Fruit fly (Drosophila melanogaster) S2 (cell line): ENCODE data around the gene Cyp4ae1.

Source experiments
- CG8478 ChIP-seq: fragments of >200 bp; optimal IDR thresholded peaks from 2 replicates; lab custom pipeline; 2018
- CTCF ChIP-seq, 2 experiments: fragments of >200 bp; optimal IDR thresholded peaks; 2 replicates each; lab custom pipeline; 2018

Cyp4ae1 gene

DNA sequence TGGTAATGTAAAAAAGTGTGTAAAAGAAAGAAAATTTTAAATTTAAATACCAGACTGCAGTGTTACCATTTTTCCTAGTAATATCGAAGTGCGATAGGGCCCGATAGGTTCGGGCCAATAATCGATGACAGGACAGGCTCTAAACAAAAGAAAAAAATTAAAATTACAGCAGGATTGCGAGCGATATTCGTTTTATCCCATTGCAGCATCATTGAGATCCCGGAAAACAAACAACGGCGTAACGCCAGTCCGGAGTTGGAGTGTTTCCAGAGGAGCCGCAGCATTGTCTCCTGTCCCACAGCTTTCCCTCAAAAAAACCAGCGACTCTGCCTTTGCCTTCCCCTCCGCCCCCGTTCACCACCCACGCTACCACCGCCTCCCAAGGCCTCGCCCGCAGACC, 46.3 kb downstream of the Cyp4ae1 start, which contains the start of gene pcx:
Gene pcx (plus strand): TSS at position 159 of the 400 bp plus-strand sequence.
- TF ChIP-seq CTCF (optimal IDR thresholded peaks at IDR 0.05; lab: Kevin White, UChicago) (no peak), CG8478 (no peak)
